Worm (Caenorhabditis elegans): Measurements from ENCODE around the gene F47B8.5.

DNA sequence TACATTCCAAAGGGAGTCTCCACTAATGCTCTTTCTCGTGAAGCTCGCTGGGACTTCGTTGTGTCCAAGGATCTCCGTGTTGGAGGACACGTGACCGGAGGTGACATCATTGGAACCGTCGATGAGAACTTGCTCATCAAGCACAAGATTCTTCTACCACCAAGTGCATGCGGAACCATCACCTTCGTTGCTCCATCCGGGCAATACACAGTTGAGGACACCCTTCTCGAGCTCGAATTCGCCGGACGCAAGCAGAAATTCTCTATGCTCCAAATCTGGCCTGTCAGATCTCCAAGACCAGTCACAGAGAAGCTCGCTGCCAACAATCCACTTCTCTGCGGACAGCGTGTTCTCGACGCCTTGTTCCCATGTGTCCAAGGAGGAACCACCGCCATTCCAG, 24.4 kb upstream of the F47B8.5 start:
- no peak for TF ChIP-seq med-1 (GFP tag; optimal IDR thresholded peaks at IDR 0.05; ENCODE audit: insufficient read depth)
- TF ChIP-seq cog-1 (tag; optimal IDR thresholded peaks at IDR 0.05): no peak
- no peak for TF ChIP-seq ref-1 (GFP tag; conservative IDR thresholded peaks at IDR 0.05)
- TF ChIP-seq ztf-23 (GFP tag; IDR thresholded peaks at IDR 0.05): no peak
- no peak for TF ChIP-seq tab-1 (GFP tag; IDR thresholded peaks at IDR 0.05)
- no peak for TF ChIP-seq klf-2 (GFP tag; conservative IDR thresholded peaks at IDR 0.05)
- 0 out of 2 replicates have a peak, but pooled peaks have one; percentile 57 for TF ChIP-seq flt-1 (GFP tag; IDR thresholded peaks at IDR 0.05)
